Worm (Caenorhabditis elegans) whole organism, L4 larva: Measurements from ENCODE around the gene T14G8.3.

Experiments
- D1046.2 ChIP-seq: fragments of 200-800 bp; sonication (Bioruptor generic); IDR thresholded peaks from 2 replicates; pipeline ENCODE4 v1.3.6; 2022; ENCODE audit warnings: missing genetic modification characterization, missing compliant biosample characterization
- F26F4.8 ChIP-seq: fragments of 200-800 bp; sonication (Bioruptor generic); conservative IDR thresholded peaks from 2 replicates; pipeline ENCODE4 v1.3.6; 2022; ENCODE audit warnings: missing genetic modification characterization, missing compliant biosample characterization
- F37D6.2 ChIP-seq: sonication (generic microtip); optimal IDR thresholded peaks from 2 replicates; lab custom pipeline; 2016; ENCODE audit warnings: mild to moderate bottlenecking, missing genetic modification characterization, missing compliant biosample characterization
- F49E8.2 ChIP-seq: sonication (generic microtip); optimal IDR thresholded peaks from 2 replicates; lab custom pipeline; 2016; ENCODE audit warnings: missing compliant biosample characterization, mild to moderate bottlenecking, missing genetic modification characterization, borderline replicate concordance
- R02D3.7 ChIP-seq: fragments of 150-350 bp; sonication (generic microtip); optimal IDR thresholded peaks from 3 replicates; lab custom pipeline; 2014; ENCODE audit warnings: missing biosample characterization, missing genetic modification characterization
- T26A8.4 ChIP-seq: fragments of 200-800 bp; sonication (Bioruptor generic); IDR thresholded peaks from 2 replicates; pipeline ENCODE4 v1.3.6; 2022; ENCODE audit warnings: missing genetic modification characterization, missing compliant biosample characterization
- Y48G9A.11 ChIP-seq: fragments of 200-800 bp; sonication (Bioruptor generic); IDR thresholded peaks from 2 replicates; pipeline ENCODE4 v1.3.6; 2022; ENCODE audit warnings: missing genetic modification reagents, missing genetic modification characterization, missing compliant biosample characterization
- ZK337.2 ChIP-seq: fragments of 200-800 bp; sonication (Bioruptor generic); IDR thresholded peaks from 2 replicates; pipeline ENCODE4 v1.3.6; 2022; ENCODE audit warnings: missing genetic modification reagents, missing genetic modification characterization, missing compliant biosample characterization
- ZK546.5 ChIP-seq, 2 experiments: sonication (generic microtip); optimal IDR thresholded peaks; 2 replicates each; lab custom pipeline; 2017; ENCODE audit warnings: missing biosample characterization in 2 of 2, missing genetic modification characterization in 2 of 2
- aha-1 ChIP-seq: fragments of 150-350 bp; peaks from one replicate; lab custom pipeline; 2014; ENCODE audit warnings: missing biosample characterization, missing genetic modification characterization
- arid-1 ChIP-seq: fragments of 200-800 bp; sonication (Bioruptor generic); conservative IDR thresholded peaks from 2 replicates; pipeline ENCODE4 v1.3.6; 2022; ENCODE audit warnings: missing genetic modification reagents, missing genetic modification characterization, missing compliant biosample characterization
- ceh-20 ChIP-seq: fragments of 200-800 bp; sonication (Bioruptor generic); IDR thresholded peaks from 2 replicates; pipeline ENCODE4 v1.3.6; 2022; ENCODE audit warnings: missing genetic modification reagents, missing genetic modification characterization, missing compliant biosample characterization
- ceh-62 ChIP-seq: sonication (generic microtip); optimal IDR thresholded peaks from 2 replicates; lab custom pipeline; 2017; ENCODE audit warnings: missing biosample characterization, missing genetic modification characterization
- ces-1 ChIP-seq: fragments of 150-350 bp; sonication (generic microtip); optimal IDR thresholded peaks from 4 replicates; lab custom pipeline; 2014; ENCODE audit warnings: missing biosample characterization, missing genetic modification reagents, missing genetic modification characterization
- cey-2 ChIP-seq: sonication (generic microtip); optimal IDR thresholded peaks from 3 replicates; lab custom pipeline; 2017; ENCODE audit warnings: missing genetic modification characterization, mild to moderate bottlenecking, missing compliant biosample characterization, antibody characterized with exemption, borderline replicate concordance; ENCODE audit not compliant: insufficient read depth
- ctbp-1 ChIP-seq: fragments of 200-800 bp; sonication (Bioruptor generic); IDR thresholded peaks from 2 replicates; pipeline ENCODE4 v1.3.6; 2022; ENCODE audit warnings: missing genetic modification reagents, missing genetic modification characterization, missing compliant biosample characterization
- daf-12 ChIP-seq: fragments of 150-350 bp; optimal IDR thresholded peaks from 2 replicates; lab custom pipeline; 2014; ENCODE audit warnings: missing biosample characterization, missing genetic modification reagents, missing genetic modification characterization
- daf-19 ChIP-seq: fragments of 200-800 bp; sonication (Bioruptor generic); conservative IDR thresholded peaks from 2 replicates; pipeline ENCODE4 v1.3.6; 2022; ENCODE audit warnings: missing genetic modification characterization, missing compliant biosample characterization
- daf-8 ChIP-seq: fragments of 200-800 bp; sonication (Bioruptor generic); IDR thresholded peaks from 2 replicates; pipeline ENCODE4 v1.3.6; 2022; ENCODE audit warnings: missing genetic modification characterization, missing compliant biosample characterization
- dmd-8 ChIP-seq: fragments of 200-800 bp; sonication (Bioruptor generic); IDR thresholded peaks from 2 replicates; pipeline ENCODE4 v1.3.6; 2022; ENCODE audit warnings: missing genetic modification characterization, missing compliant biosample characterization
- dpl-1 ChIP-seq: fragments of 150-350 bp; optimal IDR thresholded peaks from 2 replicates; lab custom pipeline; 2014; ENCODE audit warnings: missing biosample characterization, missing genetic modification reagents, missing genetic modification characterization
- dve-1 ChIP-seq: sonication (generic microtip); optimal IDR thresholded peaks from 2 replicates; lab custom pipeline; 2017; ENCODE audit warnings: antibody characterized with exemption, mild to moderate bottlenecking, missing genetic modification characterization, missing compliant biosample characterization; ENCODE audit not compliant: insufficient read depth
- egl-43 ChIP-seq: fragments of 200-800 bp; sonication (Bioruptor generic); IDR thresholded peaks from 2 replicates; pipeline ENCODE4 v1.3.6; 2022; ENCODE audit warnings: missing genetic modification reagents, missing genetic modification characterization, missing compliant biosample characterization
- fos-1 ChIP-seq: fragments of 150-350 bp; optimal IDR thresholded peaks from 2 replicates; lab custom pipeline; 2014; ENCODE audit warnings: missing biosample characterization, missing genetic modification characterization
- gei-8 ChIP-seq: fragments of 200-800 bp; sonication (Bioruptor generic); optimal IDR thresholded peaks from 2 replicates; lab custom pipeline; 2018; ENCODE audit warnings: mild to moderate bottlenecking, missing genetic modification characterization, missing compliant biosample characterization
- hif-1 ChIP-seq, 2 experiments: sonication (generic microtip); optimal IDR thresholded peaks; 2 replicates each; lab custom pipeline; 2016 to 2017; ENCODE audit warnings: missing compliant biosample characterization in 2 of 2, missing genetic modification characterization in 2 of 2, missing genetic modification reagents in 2 of 2, missing genotype in 2 of 2, mild to moderate bottlenecking in 1 of 2
- hlh-30 ChIP-seq: sonication (generic microtip); optimal IDR thresholded peaks from 2 replicates; lab custom pipeline; 2017; ENCODE audit warnings: antibody characterized with exemption, mild to moderate bottlenecking, missing genetic modification characterization, missing compliant biosample characterization; ENCODE audit not compliant: insufficient read depth
- lin-1 ChIP-seq: fragments of 200-800 bp; sonication (Bioruptor generic); IDR thresholded peaks from 2 replicates; pipeline ENCODE4 v1.3.6; 2022; ENCODE audit warnings: missing genetic modification reagents, missing genetic modification characterization, missing compliant biosample characterization
- lin-39 ChIP-seq: fragments of 150-350 bp; optimal IDR thresholded peaks from 2 replicates; lab custom pipeline; 2014; ENCODE audit warnings: missing biosample characterization, missing genetic modification reagents, missing genetic modification characterization
- lsy-2 ChIP-seq, 2 experiments: fragments of 150-350 bp in 1 of 2; sonication (generic microtip) in 1 of 2; optimal IDR thresholded peaks; 2 replicates each; lab custom pipeline; 2014 to 2017; ENCODE audit warnings: missing biosample characterization in 2 of 2, missing genetic modification characterization in 2 of 2
- madf-5 ChIP-seq, 2 experiments: fragments of 200-800 bp; sonication (Bioruptor generic); IDR thresholded peaks; 2 replicates each; pipeline ENCODE4 v1.3.6; 2022; ENCODE audit warnings: missing compliant biosample characterization in 2 of 2, missing genetic modification characterization in 2 of 2
- madf-9 ChIP-seq: fragments of 200-800 bp; sonication (Bioruptor generic); conservative IDR thresholded peaks from 2 replicates; pipeline ENCODE4 v1.3.6; 2022; ENCODE audit warnings: missing genetic modification reagents, missing genetic modification characterization, missing compliant biosample characterization
- mdl-1 ChIP-seq, 2 experiments: fragments of 150-350 bp in 1 of 2; sonication (generic microtip) in 1 of 2; optimal IDR thresholded peaks; 2 replicates each; lab custom pipeline; 2014 to 2017; ENCODE audit warnings: missing biosample characterization in 2 of 2, missing genetic modification characterization in 2 of 2
- mep-1 ChIP-seq: fragments of 150-350 bp; sonication (generic microtip); optimal IDR thresholded peaks from 3 replicates; lab custom pipeline; 2014; ENCODE audit warnings: missing biosample characterization, missing genetic modification characterization
- mxl-2 ChIP-seq: fragments of 200-800 bp; sonication (Bioruptor generic); conservative IDR thresholded peaks from 2 replicates; pipeline ENCODE4 v1.3.6; 2022; ENCODE audit warnings: missing genetic modification reagents, missing genetic modification characterization, missing compliant biosample characterization
- mxl-3 ChIP-seq: fragments of 200-800 bp; sonication (Bioruptor generic); optimal IDR thresholded peaks from 2 replicates; lab custom pipeline; 2018; ENCODE audit warnings: mild to moderate bottlenecking, missing genetic modification characterization, missing compliant biosample characterization
- nhr-10 ChIP-seq: fragments of 150-350 bp; optimal IDR thresholded peaks from 2 replicates; lab custom pipeline; 2014; ENCODE audit warnings: missing biosample characterization, missing genetic modification characterization
- nhr-102 ChIP-seq: sonication (generic microtip); optimal IDR thresholded peaks from 2 replicates; lab custom pipeline; 2016; ENCODE audit warnings: mild to moderate bottlenecking, missing genetic modification characterization, moderate library complexity, missing compliant biosample characterization
- nhr-11 ChIP-seq: fragments of 150-350 bp; optimal IDR thresholded peaks from 2 replicates; lab custom pipeline; 2014; ENCODE audit warnings: missing biosample characterization, missing genetic modification characterization
- nhr-111 ChIP-seq: fragments of 200-800 bp; sonication (Bioruptor generic); optimal IDR thresholded peaks from 2 replicates; lab custom pipeline; 2018; ENCODE audit warnings: mild to moderate bottlenecking, missing genetic modification characterization, missing compliant biosample characterization
- nhr-28 ChIP-seq: fragments of 150-350 bp; optimal IDR thresholded peaks from 2 replicates; lab custom pipeline; 2014; ENCODE audit warnings: missing biosample characterization, missing genetic modification characterization
- nhr-42 ChIP-seq: fragments of 200-800 bp; sonication (Bioruptor generic); IDR thresholded peaks from 2 replicates; pipeline ENCODE4 v1.3.6; 2022; ENCODE audit warnings: missing genetic modification characterization, missing compliant biosample characterization
- nhr-6 ChIP-seq: fragments of 150-350 bp; optimal IDR thresholded peaks from 2 replicates; lab custom pipeline; 2014; ENCODE audit warnings: missing biosample characterization, missing genetic modification characterization
- nhr-77 ChIP-seq: fragments of 150-350 bp; optimal IDR thresholded peaks from 2 replicates; lab custom pipeline; 2014; ENCODE audit warnings: missing biosample characterization, missing genetic modification characterization
- pqm-1 ChIP-seq: sonication (generic microtip); optimal IDR thresholded peaks from 2 replicates; lab custom pipeline; 2017; ENCODE audit warnings: missing biosample characterization, missing genetic modification characterization
- saeg-2 ChIP-seq: fragments of 200-800 bp; sonication (Bioruptor generic); IDR thresholded peaks from 2 replicates; pipeline ENCODE4 v1.3.6; 2022; ENCODE audit warnings: missing genetic modification reagents, missing genetic modification characterization, missing compliant biosample characterization
- spr-1 ChIP-seq: sonication (generic microtip); optimal IDR thresholded peaks from 2 replicates; lab custom pipeline; 2016; ENCODE audit warnings: mild to moderate bottlenecking, missing genetic modification characterization, missing compliant biosample characterization
- unc-130 ChIP-seq: sonication (generic microtip); optimal IDR thresholded peaks from 2 replicates; lab custom pipeline; 2016; ENCODE audit warnings: missing genetic modification reagents, missing genetic modification characterization, missing compliant biosample characterization
- zag-1 ChIP-seq: fragments of 150-350 bp; optimal IDR thresholded peaks from 2 replicates; lab custom pipeline; 2014; ENCODE audit warnings: missing biosample characterization, missing genetic modification characterization
- zip-11 ChIP-seq: fragments of 200-800 bp; sonication (Bioruptor generic); IDR thresholded peaks from 2 replicates; pipeline ENCODE4 v1.3.6; 2022; ENCODE audit warnings: missing genetic modification characterization, missing compliant biosample characterization
- zip-2 ChIP-seq: fragments of 150-350 bp; optimal IDR thresholded peaks from 2 replicates; lab custom pipeline; 2014; ENCODE audit warnings: missing biosample characterization, missing genetic modification characterization
- ztf-11 ChIP-seq: fragments of 150-350 bp; optimal IDR thresholded peaks from 2 replicates; lab custom pipeline; 2014; ENCODE audit warnings: missing biosample characterization, missing genetic modification characterization

Gene T14G8.3

ce11 chrX:12860711-12861287 lies at the start of gene T14G8.3:
Gene T14G8.3 (plus strand): TSS chrX:12861237.
- TF ChIP-seq egl-43 (no peak), daf-19 (no peak), ZK546.5 (tag; optimal IDR thresholded peaks at IDR 0.05; lab: Kevin White, UChicago) (no peak), zip-2 (tag; lab: Kevin White, UChicago) (no peak), T26A8.4 (GFP tag; lab: Robert Waterston, UW) (no peak), fos-1 (tag; lab: Kevin White, UChicago) (no peak), dve-1 (tag; lab: Kevin White, UChicago) (peak; percentile 69), ces-1 (no peak), lin-1 (no peak), F26F4.8 (no peak), zag-1 (tag; lab: Kevin White, UChicago) (no peak), nhr-28 (peak; percentile 58), nhr-42 (GFP tag; lab: Robert Waterston, UW) (no peak), mxl-3 (GFP tag; lab: Kevin White, UChicago) (peak; percentile 19), ZK337.2 (GFP tag; lab: Robert Waterston, UW) (no peak), Y48G9A.11 (GFP tag; lab: Robert Waterston, UW) (no peak), ceh-20 (GFP tag; lab: Robert Waterston, UW) (no peak), ceh-62 (no peak), mxl-2 (GFP tag; lab: Robert Waterston, UW) (no peak), hif-1 (tag; optimal IDR thresholded peaks at IDR 0.05; lab: Kevin White, UChicago) (no peak), nhr-11 (no peak), R02D3.7 (no peak), mep-1 (tag; lab: Kevin White, UChicago) (peak; percentile 83), gei-8 (no peak), unc-130 (GFP tag; lab: Kevin White, UChicago) (no peak), ztf-11 (tag; lab: Kevin White, UChicago) (no peak), aha-1 (tag; lab: Kevin White, UChicago) (peak; percentile 77), dpl-1 (peak; percentile 49), nhr-10 (tag; lab: Kevin White, UChicago) (no peak), mdl-1 (tag; optimal IDR thresholded peaks at IDR 0.05; lab: Kevin White, UChicago) (peak in 1 of 2 experiments; percentile 41), hlh-30 (peak; percentile 39), nhr-77 (tag; lab: Kevin White, UChicago) (peak; percentile 52), madf-5 (GFP tag; IDR thresholded peaks at IDR 0.05; lab: Robert Waterston, UW) (no peak), D1046.2 (no peak), dmd-8 (GFP tag; lab: Robert Waterston, UW) (no peak), nhr-6 (peak; percentile 57), lsy-2 (tag; optimal IDR thresholded peaks at IDR 0.05; lab: Kevin White, UChicago) (peak in 1 of 2 experiments; percentile 75), nhr-102 (tag; lab: Kevin White, UChicago) (peak; percentile 23), daf-12 (no peak), zip-11 (GFP tag; lab: Robert Waterston, UW) (no peak), cey-2 (tag; lab: Kevin White, UChicago) (no peak), lin-39 (tag; lab: Kevin White, UChicago) (no peak), spr-1 (tag; lab: Kevin White, UChicago) (peak; percentile 6), F49E8.2 (tag; lab: Kevin White, UChicago) (no peak), F37D6.2 (no peak), saeg-2 (GFP tag; lab: Robert Waterston, UW) (no peak), ctbp-1 (GFP tag; lab: Robert Waterston, UW) (no peak), madf-9 (GFP tag; lab: Robert Waterston, UW) (no peak), nhr-111 (GFP tag; lab: Kevin White, UChicago) (no peak), arid-1 (GFP tag; lab: Robert Waterston, UW) (no peak), daf-8 (GFP tag; lab: Robert Waterston, UW) (no peak), pqm-1 (tag; lab: Kevin White, UChicago) (peak; percentile 7)
